Fruit fly (Drosophila melanogaster): ENCODE measurements around the gene Hsp68.
A peak's percentile ranks its signal among the peaks of the same experiment; 100 is the strongest.

Hsp68 gene

dm6 chr3R:24031019-24031824 lies 25.9 kb downstream of the Hsp68 start (continued):
- TF ChIP-seq Dad (GFP tag; optimal IDR thresholded peaks at IDR 0.05) (no peak), E2f2 (GFP tag; IDR thresholded peaks at IDR 0.05) (no peak), Trl (optimal IDR thresholded peaks at IDR 0.05) (peak; percentile 77 to 92), Trl (GFP tag; optimal IDR thresholded peaks at IDR 0.05) (peak; percentile 12), CG14965 (GFP tag; optimal IDR thresholded peaks at IDR 0.05; ENCODE audit: borderline replicate concordance) (no peak), MTF-1 (GFP tag; optimal IDR thresholded peaks at IDR 0.05; ENCODE audit: borderline replicate concordance) (peak; percentile 9), ftz-f1 (GFP tag; optimal IDR thresholded peaks at IDR 0.05) (no peak), BtbVII (GFP tag; optimal IDR thresholded peaks at IDR 0.05) (peak; percentile 2), CG16779 (GFP tag; IDR thresholded peaks at IDR 0.05) (peak; percentile 74), Rx (GFP tag; IDR thresholded peaks at IDR 0.05) (0 out of 2 replicates have a peak, but pooled peaks have one; percentile 23), Fer1 (GFP tag; optimal IDR thresholded peaks at IDR 0.05) (peak; percentile 36), bbx (GFP tag; IDR thresholded peaks at IDR 0.05; ENCODE audit: partially characterized antibody) (peak; percentile 33; the same call in 1 of the 2 replicates), tgo (GFP tag; IDR thresholded peaks at IDR 0.05) (no peak), MESR4 (GFP tag; optimal IDR thresholded peaks at IDR 0.05) (peak; percentile 49), ci (GFP tag; IDR thresholded peaks at IDR 0.05) (no peak; the same call in 2 of the 3 replicates), slbo (GFP tag; IDR thresholded peaks at IDR 0.05) (peak; percentile 8; the same call in 1 of the 2 replicates), gem (tag; optimal IDR thresholded peaks at IDR 0.05) (peak; percentile 7), kni (GFP tag; optimal IDR thresholded peaks at IDR 0.05) (peak; percentile 28), Optix (GFP tag; IDR thresholded peaks at IDR 0.05) (no peak), sob (GFP tag; IDR thresholded peaks at IDR 0.05) (peak; percentile 41; the same call in 1 of the 2 replicates), zen2 (GFP tag; IDR thresholded peaks at IDR 0.05; ENCODE audit: partially characterized antibody) (0 out of 3 replicates have a peak, but pooled peaks have one; percentile 25), CG8290 (GFP tag; optimal IDR thresholded peaks at IDR 0.05) (no peak), CG8290 (tag; optimal IDR thresholded peaks at IDR 0.05) (peak in 1 of 2 experiments; percentile 32), D (optimal IDR thresholded peaks at IDR 0.05) (peak; percentile 27), D (GFP tag; optimal IDR thresholded peaks at IDR 0.05) (no peak), Lim3 (GFP tag; IDR thresholded peaks at IDR 0.05) (no peak), CG13424 (tag; optimal IDR thresholded peaks at IDR 0.05) (peak; percentile 2), Med (GFP tag) (peak; percentile 49), nom (GFP tag; optimal IDR thresholded peaks at IDR 0.05) (peak; percentile 36), Drgx (GFP tag; IDR thresholded peaks at IDR 0.05) (peak; percentile 65), Vsx1 (GFP tag; optimal IDR thresholded peaks at IDR 0.05) (peak; percentile 22), unc-4 (GFP tag; IDR thresholded peaks at IDR 0.05; ENCODE audit: partially characterized antibody) (peak; percentile 44; the same call in 1 of the 2 replicates), CG14014 (GFP tag; IDR thresholded peaks at IDR 0.05) (peak; percentile 26; the same call in 1 of the 2 replicates), Usf (GFP tag; optimal IDR thresholded peaks at IDR 0.05) (no peak), Asciz (GFP tag; optimal IDR thresholded peaks at IDR 0.05) (no peak), ewg (GFP tag; optimal IDR thresholded peaks at IDR 0.05) (peak; percentile 69), row (GFP tag; IDR thresholded peaks at IDR 0.05) (peak; percentile 31; the same call in 2 of the 3 replicates), onecut (GFP tag; IDR thresholded peaks at IDR 0.05) (peak; percentile 43), CG13894 (tag; optimal IDR thresholded peaks at IDR 0.05) (peak; percentile 34), ken (GFP tag; IDR thresholded peaks at IDR 0.05) (0 out of 3 replicates have a peak, but pooled peaks have one; percentile 7), sr (GFP tag; IDR thresholded peaks at IDR 0.05) (no peak), toy (GFP tag; IDR thresholded peaks at IDR 0.05) (0 out of 2 replicates have a peak, but pooled peaks have one; percentile 27), H15 (GFP tag; IDR thresholded peaks at IDR 0.05) (0 out of 3 replicates have a peak, but pooled peaks have one; percentile 12), fd102C (GFP tag; optimal IDR thresholded peaks at IDR 0.05) (no peak), gce (GFP tag; IDR thresholded peaks at IDR 0.05) (peak; percentile 24; the same call in 1 of the 3 replicates), cg (GFP tag; optimal IDR thresholded peaks at IDR 0.05) (peak; percentile 85), Meics (GFP tag; optimal IDR thresholded peaks at IDR 0.05) (peak; percentile 9), CG12071 (GFP tag; optimal IDR thresholded peaks at IDR 0.05) (peak; percentile 8), CG32532 (GFP tag; IDR thresholded peaks at IDR 0.05) (peak; percentile 52; the same call in 1 of the 2 replicates)

Measured in whole organism, embryonic.